Fruit fly (Drosophila melanogaster) whole organism, wandering third instar larva: ENCODE data around the gene Lcp65Ad.

Experiments used
- Abd-B ChIP-seq: fragments of >200 bp; optimal IDR thresholded peaks from 2 replicates; lab custom pipeline; 2017; ENCODE audit warnings: missing biosample characterization, missing genetic modification characterization
- CG9705 ChIP-seq: fragments of 200-800 bp; sonication (Bioruptor generic); optimal IDR thresholded peaks from 2 replicates; lab custom pipeline; 2018; ENCODE audit warnings: missing biosample characterization, mild to moderate bottlenecking, missing genetic modification characterization
- CrebA ChIP-seq: fragments of 200-800 bp; sonication (Bioruptor generic); optimal IDR thresholded peaks from 2 replicates; lab custom pipeline; 2016; ENCODE audit warnings: missing biosample characterization, mild to moderate bottlenecking, missing genetic modification characterization, borderline replicate concordance
- Dfd ChIP-seq: fragments of >200 bp; optimal IDR thresholded peaks from 2 replicates; lab custom pipeline; 2017; ENCODE audit warnings: missing biosample characterization, missing genetic modification characterization
- Dif ChIP-seq: fragments of 200-275, 200-300 bp; sonication (Bioruptor generic); optimal IDR thresholded peaks from 2 replicates; lab custom pipeline; 2018; ENCODE audit warnings: missing biosample characterization, missing genetic modification characterization; ENCODE audit not compliant: partially characterized antibody
- GATAd ChIP-seq: sonication (Bioruptor generic); optimal IDR thresholded peaks from 2 replicates; lab custom pipeline; 2016; ENCODE audit warnings: missing biosample characterization, missing genetic modification characterization
- HLH106 ChIP-seq: fragments of 200-800 bp; optimal IDR thresholded peaks from 3 replicates; lab custom pipeline; 2019; ENCODE audit warnings: missing biosample characterization, mild to moderate bottlenecking, missing genetic modification characterization, moderate library complexity
- Hr78 ChIP-seq: fragments of >200 bp; optimal IDR thresholded peaks from 2 replicates; lab custom pipeline; 2017; ENCODE audit warnings: missing biosample characterization, missing genetic modification characterization
- Jra ChIP-seq: sonication (Bioruptor generic); optimal IDR thresholded peaks from 2 replicates; lab custom pipeline; 2016; ENCODE audit warnings: missing biosample characterization, missing genetic modification characterization
- Mio ChIP-seq: sonication (Bioruptor generic); optimal IDR thresholded peaks from 2 replicates; lab custom pipeline; 2016; ENCODE audit warnings: missing biosample characterization, missing genetic modification characterization
- Myc ChIP-seq: fragments of >200 bp; optimal IDR thresholded peaks from 2 replicates; lab custom pipeline; 2017
- N ChIP-seq: fragments of >200 bp; optimal IDR thresholded peaks from 2 replicates; lab custom pipeline; 2018; ENCODE audit warnings: missing biosample characterization, missing external identifiers, missing genetic modification characterization
- OdsH ChIP-seq: fragments of 200-800 bp; sonication (Bioruptor generic); optimal IDR thresholded peaks from 2 replicates; lab custom pipeline; 2016; ENCODE audit warnings: missing biosample characterization, mild to moderate bottlenecking, missing genetic modification characterization
- Rel ChIP-seq, 2 experiments: fragments of 200-800 bp; sonication (Bioruptor generic) in 1 of 2; optimal IDR thresholded peaks; 2 replicates in 1 of 2; 3 replicates in 1 of 2; lab custom pipeline; 2016 to 2019; ENCODE audit warnings: mild to moderate bottlenecking in 2 of 2, missing biosample characterization in 2 of 2, missing genetic modification characterization in 2 of 2, moderate library complexity in 1 of 2
- Sp1 ChIP-seq: fragments of 200-800 bp; sonication (Bioruptor generic); optimal IDR thresholded peaks from 3 replicates; lab custom pipeline; 2019; ENCODE audit warnings: missing biosample characterization, mild to moderate bottlenecking, missing genetic modification characterization, moderate library complexity
- br ChIP-seq: fragments of 200-800 bp; sonication (Bioruptor generic); optimal IDR thresholded peaks from 2 replicates; lab custom pipeline; 2016; ENCODE audit warnings: missing biosample characterization, missing genetic modification characterization
- dl ChIP-seq, 2 experiments: fragments of 175-275, 200-275 bp in 1 of 2; fragments of 200-275 bp in 1 of 2; sonication (Bioruptor generic); optimal IDR thresholded peaks; lab custom pipeline; 2018; ENCODE audit warnings: mild to moderate bottlenecking in 2 of 2, missing biosample characterization in 2 of 2, missing genetic modification characterization in 2 of 2, moderate library complexity in 2 of 2; ENCODE audit not compliant: partially characterized antibody in 2 of 2, insufficient read depth in 1 of 2
- dsf ChIP-seq: sonication (Bioruptor generic); optimal IDR thresholded peaks from 2 replicates; lab custom pipeline; 2016; ENCODE audit warnings: missing biosample characterization, missing genetic modification characterization, borderline replicate concordance
- foxo ChIP-seq, 2 experiments: fragments of 200-800 bp; sonication (Bioruptor generic); optimal IDR thresholded peaks; 2 replicates in 1 of 2; 3 replicates in 1 of 2; lab custom pipeline; 2016 to 2017; ENCODE audit warnings: missing biosample characterization in 2 of 2, missing genetic modification characterization in 2 of 2
- fru ChIP-seq: fragments of 200-800 bp; sonication (Bioruptor generic); optimal IDR thresholded peaks from 3 replicates; lab custom pipeline; 2016; ENCODE audit warnings: missing biosample characterization, mild to moderate bottlenecking, missing genetic modification characterization
- h ChIP-seq: fragments of 200-800 bp; sonication (Bioruptor generic); optimal IDR thresholded peaks from 3 replicates; lab custom pipeline; 2016; ENCODE audit warnings: missing biosample characterization, mild to moderate bottlenecking, missing genetic modification characterization
- jim ChIP-seq: fragments of 175-275, 200-325 bp; sonication (Bioruptor generic); optimal IDR thresholded peaks from 2 replicates; lab custom pipeline; 2016; ENCODE audit warnings: missing biosample characterization, mild to moderate bottlenecking, missing genetic modification characterization
- lola ChIP-seq: fragments of >200 bp; optimal IDR thresholded peaks from 2 replicates; lab custom pipeline; 2017; ENCODE audit warnings: missing biosample characterization, missing genetic modification characterization
- pan ChIP-seq: fragments of >200 bp; optimal IDR thresholded peaks from 2 replicates; lab custom pipeline; 2017
- psq ChIP-seq: fragments of 200-800 bp; sonication (Bioruptor generic); optimal IDR thresholded peaks from 3 replicates; lab custom pipeline; 2017; ENCODE audit warnings: missing biosample characterization, mild to moderate bottlenecking, missing genetic modification characterization, moderate library complexity
- rgr ChIP-seq: fragments of 200-800 bp; sonication (Bioruptor generic); optimal IDR thresholded peaks from 3 replicates; lab custom pipeline; 2016; ENCODE audit warnings: missing biosample characterization, mild to moderate bottlenecking, missing genetic modification characterization
- sage ChIP-seq: fragments of 200-800 bp; sonication (Bioruptor generic); optimal IDR thresholded peaks from 2 replicates; lab custom pipeline; 2016; ENCODE audit warnings: missing biosample characterization, mild to moderate bottlenecking, missing genetic modification characterization
- sv ChIP-seq: fragments of 200-800 bp; sonication (Bioruptor generic); optimal IDR thresholded peaks from 3 replicates; lab custom pipeline; 2016; ENCODE audit warnings: missing biosample characterization, missing genetic modification characterization
- tai ChIP-seq: sonication (Bioruptor generic); optimal IDR thresholded peaks from 2 replicates; lab custom pipeline; 2016; ENCODE audit warnings: missing biosample characterization, missing genetic modification characterization
- usp ChIP-seq: fragments of >200 bp; optimal IDR thresholded peaks from 2 replicates; lab custom pipeline; 2017; ENCODE audit warnings: missing biosample characterization, missing genetic modification characterization
- woc ChIP-seq: sonication (Bioruptor generic); optimal IDR thresholded peaks from 2 replicates; lab custom pipeline; 2016; ENCODE audit warnings: missing biosample characterization, mild to moderate bottlenecking, missing genetic modification characterization

Lcp65Ad gene

DNA sequence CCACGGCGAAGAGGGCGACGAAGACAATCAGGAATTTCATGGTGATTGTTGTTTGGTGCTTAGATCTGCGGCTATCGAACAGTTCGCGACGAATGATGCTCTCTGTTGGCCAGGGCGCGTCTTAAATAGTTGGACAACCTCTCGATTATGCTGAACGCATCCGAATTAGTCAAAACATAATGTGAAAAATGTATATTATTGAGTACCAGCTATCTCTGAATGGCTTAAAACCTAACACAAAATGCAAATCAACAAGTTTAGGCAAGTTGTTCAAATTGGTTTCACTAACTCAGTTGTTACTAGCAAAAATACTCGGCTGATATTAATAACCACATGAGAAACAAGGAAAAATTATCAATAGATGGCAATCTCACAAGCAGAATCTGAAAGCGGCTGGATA lies 8.0 kb upstream of the Lcp65Ad start, which contains the start of gene Lcp65Ag1:
Lcp65Ag1 (minus strand) TSS at position 101 of the 400 bp plus-strand sequence.
- TF ChIP-seq HLH106 (tag; lab: Kevin White, UChicago) (no peak), Sp1 (GFP tag; lab: Kevin White, UChicago) (no peak), lola (GFP tag; lab: Kevin White, UChicago) (no peak), fru (no peak), rgr (GFP tag; lab: Kevin White, UChicago) (no peak), sv (GFP tag; lab: Kevin White, UChicago) (no peak)

dm6 chr3L:6136691-6137090 lies 6.5 kb upstream of the Lcp65Ad start, which contains the start of gene Lcp65Af:
Gene Lcp65Af (minus strand): TSS chr3L:6136791.
- TF ChIP-seq woc (GFP tag; lab: Kevin White, UChicago) (no peak), br (GFP tag; lab: Kevin White, UChicago) (no peak), GATAd (GFP tag; lab: Kevin White, UChicago) (no peak), Mio (GFP tag; lab: Kevin White, UChicago) (no peak), Abd-B (GFP tag; lab: Kevin White, UChicago) (no peak), CG9705 (GFP tag; lab: Kevin White, UChicago) (no peak), usp (GFP tag; lab: Kevin White, UChicago) (no peak), OdsH (no peak), Dfd (GFP tag; lab: Kevin White, UChicago) (no peak), Rel (GFP tag; optimal IDR thresholded peaks at IDR 0.05; lab: Kevin White, UChicago) (no peak), Rel (tag; optimal IDR thresholded peaks at IDR 0.05; lab: Kevin White, UChicago) (no peak), psq (GFP tag; lab: Kevin White, UChicago) (no peak)

DNA sequence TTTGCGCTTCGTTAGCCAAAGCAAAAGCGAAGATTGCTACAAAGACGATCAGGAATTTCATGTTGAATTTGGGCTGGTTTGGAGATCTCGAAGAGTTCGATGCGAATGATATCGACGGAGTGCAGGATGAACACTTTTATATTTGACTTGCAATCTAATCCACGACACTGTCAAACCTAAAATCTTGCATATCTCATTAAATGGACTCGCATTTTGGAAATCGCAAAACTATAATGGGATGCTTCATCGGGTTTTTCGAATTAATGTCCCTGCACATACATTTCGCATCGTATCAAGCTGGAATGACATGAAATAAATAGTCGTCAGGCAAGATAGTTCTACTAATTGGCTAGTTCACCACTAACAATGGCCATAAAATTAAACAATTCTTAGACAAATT lies 5.2 kb upstream of the Lcp65Ad start, which contains the start of gene Lcp65Ae:
Lcp65Ae (minus strand) TSS at position 101 of the 400 bp plus-strand sequence.
- no peak for TF ChIP-seq Rel (GFP tag; optimal IDR thresholded peaks at IDR 0.05; lab: Kevin White, UChicago)
- TF ChIP-seq Rel (tag; optimal IDR thresholded peaks at IDR 0.05; lab: Kevin White, UChicago): no peak
- no peak for TF ChIP-seq Hr78 (GFP tag; lab: Kevin White, UChicago)
- no peak for TF ChIP-seq tai
- no peak for TF ChIP-seq h (GFP tag; lab: Kevin White, UChicago)
- TF ChIP-seq Mio (GFP tag; lab: Kevin White, UChicago): no peak
- TF ChIP-seq jim: no peak
- no peak for TF ChIP-seq dl (GFP tag; optimal IDR thresholded peaks at IDR 0.05; lab: Kevin White, UChicago; ENCODE audit: insufficient read depth in 1 of 2, partially characterized antibody in 2 of 2)
- no peak for TF ChIP-seq pan (lab: Kevin White, UChicago)
- no peak for TF ChIP-seq Dif (GFP tag; lab: Kevin White, UChicago)
- TF ChIP-seq HLH106 (tag; lab: Kevin White, UChicago): no peak
- no peak for TF ChIP-seq CrebA (GFP tag; lab: Kevin White, UChicago)
- no peak for TF ChIP-seq Myc
- TF ChIP-seq foxo (GFP tag; optimal IDR thresholded peaks at IDR 0.05; lab: Kevin White, UChicago): no peak
- no peak for TF ChIP-seq rgr (GFP tag; lab: Kevin White, UChicago)
- no peak for TF ChIP-seq br (GFP tag; lab: Kevin White, UChicago)
- no peak for TF ChIP-seq Jra (GFP tag; lab: Kevin White, UChicago)

DNA sequence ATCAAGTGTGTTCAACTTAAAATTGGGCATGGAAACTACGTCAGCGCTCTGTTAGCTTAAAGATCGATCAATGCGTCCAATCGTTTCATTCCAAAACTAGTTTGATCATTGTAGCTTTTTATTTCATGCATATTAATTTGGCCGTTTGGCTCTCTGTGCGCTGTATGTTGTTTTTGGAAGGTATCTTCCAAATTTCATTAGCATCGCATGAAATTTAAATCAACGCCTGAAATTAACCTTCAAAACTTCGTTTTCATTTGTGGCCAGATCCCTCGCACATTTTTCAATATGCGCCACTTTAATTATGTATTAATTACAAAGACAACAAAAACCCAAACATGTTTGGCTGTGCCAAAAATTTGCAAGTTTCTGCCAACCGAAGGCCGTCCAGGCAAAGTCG lies 4.6 kb upstream of the Lcp65Ad start:
- TF ChIP-seq fru (no peak), lola (GFP tag; lab: Kevin White, UChicago) (no peak), Jra (GFP tag; lab: Kevin White, UChicago) (no peak), N (GFP tag; lab: Kevin White, UChicago) (no peak), CG9705 (GFP tag; lab: Kevin White, UChicago) (no peak), dl (GFP tag; optimal IDR thresholded peaks at IDR 0.05; lab: Kevin White, UChicago; ENCODE audit: insufficient read depth in 1 of 2, partially characterized antibody in 2 of 2) (no peak), tai (no peak)

- TF ChIP-seq Mio (GFP tag; lab: Kevin White, UChicago) (no peak), dsf (no peak), jim (no peak), rgr (GFP tag; lab: Kevin White, UChicago) (no peak), usp (GFP tag; lab: Kevin White, UChicago) (no peak), h (GFP tag; lab: Kevin White, UChicago) (no peak), br (GFP tag; lab: Kevin White, UChicago) (no peak), sage (GFP tag; lab: Kevin White, UChicago) (no peak), dl (GFP tag; optimal IDR thresholded peaks at IDR 0.05; lab: Kevin White, UChicago; ENCODE audit: insufficient read depth in 1 of 2, partially characterized antibody in 2 of 2) (no peak), fru (no peak), woc (GFP tag; lab: Kevin White, UChicago) (no peak)
These were observed 3.1 kb upstream of the Lcp65Ad start, which contains the start of gene Cpr65Av for dm6 chr3L:6139924-6140574. Gene Cpr65Av (minus strand): TSS chr3L:6139974.
